Worm (Caenorhabditis elegans): ENCODE measurements around the gene B0393.5.

- TF ChIP-seq snpc-4 (tag; optimal IDR thresholded peaks at IDR 0.05) = no peak
- TF ChIP-seq rnt-1 (tag; optimal IDR thresholded peaks at IDR 0.05) = no peak
- no peak for TF ChIP-seq elt-3 (tag; optimal IDR thresholded peaks at IDR 0.05)
- no peak for TF ChIP-seq egl-27 (tag; optimal IDR thresholded peaks at IDR 0.05)
- no peak for TF ChIP-seq ztf-4 (tag; optimal IDR thresholded peaks at IDR 0.05)
- TF ChIP-seq efl-3 (GFP tag; optimal IDR thresholded peaks at IDR 0.05) = no peak
- TF ChIP-seq grh-1 (GFP tag; IDR thresholded peaks at IDR 0.05) = no peak
- no peak for TF ChIP-seq jun-1 (tag; optimal IDR thresholded peaks at IDR 0.05)
- no peak for TF ChIP-seq mdl-1 (tag; optimal IDR thresholded peaks at IDR 0.05)
These were observed 19.6 kb upstream of the B0393.5 start, which contains the start of gene F17C8.6 for ce11 chrIII:4745934-4746333.

Data from whole organism, L1 larva.